Fruit fly (Drosophila melanogaster) whole organism, embryonic: Measurements from ENCODE around the gene CG10862.

Experiments used
- CG10147 ChIP-seq: fragments of 200-800 bp; sonication (Bioruptor generic); optimal IDR thresholded peaks from 2 replicates; lab custom pipeline; 2019; ENCODE audit warnings: missing biosample characterization, mild to moderate bottlenecking, missing genetic modification characterization, moderate library complexity
- CG10209 ChIP-seq: fragments of 200-800 bp; sonication (Bioruptor generic); optimal IDR thresholded peaks from 3 replicates; lab custom pipeline; 2017; ENCODE audit warnings: missing biosample characterization, mild to moderate bottlenecking, missing genetic modification characterization, missing genetic modification reagents
- CG10543 ChIP-seq: fragments of 200-800 bp; sonication (Bioruptor generic); optimal IDR thresholded peaks from 3 replicates; lab custom pipeline; 2017; ENCODE audit warnings: missing biosample characterization, mild to moderate bottlenecking, missing genetic modification characterization, moderate library complexity
- CG11247 ChIP-seq: fragments of 200-800 bp; sonication (Bioruptor generic); IDR thresholded peaks from 2 replicates; pipeline ENCODE4 v1.3.6; 2022; ENCODE audit warnings: missing biosample characterization, missing genetic modification characterization
- CG12236 ChIP-seq: fragments of 200-800 bp; sonication (Bioruptor generic); optimal IDR thresholded peaks from 2 replicates; lab custom pipeline; 2016; ENCODE audit warnings: missing biosample characterization, missing genetic modification characterization
- CG1233 ChIP-seq: fragments of 200-800 bp; sonication (Bioruptor generic); optimal IDR thresholded peaks from 4 replicates; lab custom pipeline; 2018; ENCODE audit warnings: missing biosample characterization, mild to moderate bottlenecking, missing genetic modification characterization
- CG13123 ChIP-seq: fragments of 200-800 bp; sonication (Bioruptor generic); optimal IDR thresholded peaks from 2 replicates; lab custom pipeline; 2016; ENCODE audit warnings: missing biosample characterization, missing genetic modification characterization
- CG14710 ChIP-seq: fragments of 200-800 bp; sonication (Bioruptor generic); optimal IDR thresholded peaks from 3 replicates; lab custom pipeline; 2019; ENCODE audit warnings: missing biosample characterization, mild to moderate bottlenecking, missing genetic modification characterization, moderate library complexity
- CG14860 ChIP-seq: fragments of 200-800 bp; sonication (Bioruptor generic); IDR thresholded peaks from 3 replicates; pipeline ENCODE4 v1.3.6; 2022; ENCODE audit warnings: missing biosample characterization, missing genetic modification characterization; ENCODE audit not compliant: partially characterized antibody
- CG15269 ChIP-seq: fragments of 200-800 bp; sonication (Bioruptor generic); optimal IDR thresholded peaks from 2 replicates; lab custom pipeline; 2018; ENCODE audit warnings: missing biosample characterization, mild to moderate bottlenecking, missing genetic modification characterization, moderate library complexity
- CG15696 ChIP-seq: fragments of 200-800 bp; sonication (Bioruptor generic); optimal IDR thresholded peaks from 2 replicates; lab custom pipeline; 2019; ENCODE audit warnings: missing biosample characterization, mild to moderate bottlenecking, missing genetic modification characterization, moderate library complexity
- CG1792 ChIP-seq: fragments of 200-800 bp; sonication (Bioruptor generic); optimal IDR thresholded peaks from 2 replicates; lab custom pipeline; 2016; ENCODE audit warnings: missing biosample characterization, missing genetic modification characterization
- CG3281 ChIP-seq: fragments of 200-800 bp; sonication (Bioruptor generic); optimal IDR thresholded peaks from 3 replicates; lab custom pipeline; 2017; ENCODE audit warnings: missing biosample characterization, mild to moderate bottlenecking, missing genetic modification characterization
- CG3407 ChIP-seq: fragments of 200-800 bp; sonication (Bioruptor generic); optimal IDR thresholded peaks from 2 replicates; lab custom pipeline; 2018; ENCODE audit warnings: missing biosample characterization, mild to moderate bottlenecking, missing genetic modification characterization
- CG43689 ChIP-seq: fragments of 200-800 bp; sonication (Bioruptor generic); IDR thresholded peaks from 2 replicates; pipeline ENCODE4 v1.3.6; 2022; ENCODE audit warnings: missing biosample characterization, missing genetic modification characterization
- CG4730 ChIP-seq: fragments of 200-800 bp; sonication (Bioruptor generic); IDR thresholded peaks from 2 replicates; pipeline ENCODE4 v1.3.6; 2022; ENCODE audit warnings: missing biosample characterization, missing genetic modification characterization
- CG6654 ChIP-seq: fragments of 200-800 bp; sonication (Bioruptor generic); optimal IDR thresholded peaks from 2 replicates; lab custom pipeline; 2017; ENCODE audit warnings: missing biosample characterization, mild to moderate bottlenecking, missing genetic modification characterization
- CG6765 ChIP-seq: fragments of 200-800 bp; sonication (Bioruptor generic); optimal IDR thresholded peaks from 3 replicates; lab custom pipeline; 2017; ENCODE audit warnings: missing biosample characterization, mild to moderate bottlenecking, missing genetic modification characterization
- CG6813 ChIP-seq: fragments of 200-800 bp; sonication (Bioruptor generic); optimal IDR thresholded peaks from 2 replicates; lab custom pipeline; 2017; ENCODE audit warnings: missing biosample characterization, missing genetic modification characterization, mild to moderate bottlenecking, moderate library complexity, missing genetic modification reagents
- CG7271 ChIP-seq: fragments of 200-800 bp; sonication (Bioruptor generic); optimal IDR thresholded peaks from 2 replicates; lab custom pipeline; 2018; ENCODE audit warnings: missing biosample characterization, mild to moderate bottlenecking, missing genetic modification characterization, moderate library complexity
- CG8281 ChIP-seq: fragments of 200-800 bp; sonication (Bioruptor generic); optimal IDR thresholded peaks from 2 replicates; lab custom pipeline; 2018; ENCODE audit warnings: missing biosample characterization, mild to moderate bottlenecking, missing genetic modification characterization, moderate library complexity
- CG8290 ChIP-seq, 3 experiments: fragments of 200-800 bp; sonication (Bioruptor generic); optimal IDR thresholded peaks; 2 replicates each; lab custom pipeline; 2016 to 2019; ENCODE audit warnings: missing biosample characterization in 3 of 3, missing genetic modification characterization in 3 of 3, mild to moderate bottlenecking in 2 of 3, moderate library complexity in 1 of 3
- CG8388 ChIP-seq: fragments of 200-800 bp; sonication (Bioruptor generic); optimal IDR thresholded peaks from 2 replicates; lab custom pipeline; 2019; ENCODE audit warnings: missing biosample characterization, mild to moderate bottlenecking, missing genetic modification characterization, moderate library complexity
- CHES-1-like ChIP-seq: fragments of 200-800 bp; sonication (Bioruptor generic); optimal IDR thresholded peaks from 2 replicates; lab custom pipeline; 2016; ENCODE audit warnings: missing biosample characterization, missing genetic modification characterization
- Dip3 ChIP-seq: fragments of 200-800 bp; sonication (Bioruptor generic); optimal IDR thresholded peaks from 3 replicates; lab custom pipeline; 2016; ENCODE audit warnings: missing biosample characterization, missing genetic modification characterization
- Fer3 ChIP-seq: fragments of 200-800 bp; sonication (Bioruptor generic); optimal IDR thresholded peaks from 2 replicates; lab custom pipeline; 2018; ENCODE audit warnings: missing biosample characterization, mild to moderate bottlenecking, missing genetic modification characterization, moderate library complexity
- H15 ChIP-seq: fragments of 200-800 bp; sonication (Bioruptor generic); IDR thresholded peaks from 3 replicates; pipeline ENCODE4 v1.3.6; 2022; ENCODE audit warnings: missing biosample characterization, missing genetic modification characterization
- Hand ChIP-seq: fragments of 200-800 bp; sonication (Bioruptor generic); optimal IDR thresholded peaks from 2 replicates; lab custom pipeline; 2017; ENCODE audit warnings: mild to moderate bottlenecking, missing biosample characterization, missing genetic modification reagents, missing genetic modification characterization
- MTF-1 ChIP-seq: fragments of 200-800 bp; sonication (Bioruptor generic); optimal IDR thresholded peaks from 2 replicates; lab custom pipeline; 2018; ENCODE audit warnings: missing biosample characterization, mild to moderate bottlenecking, missing genetic modification characterization, borderline replicate concordance
- NFAT ChIP-seq: fragments of 200-800 bp; sonication (Bioruptor generic); IDR thresholded peaks from 2 replicates; pipeline ENCODE4 v1.3.6; 2022; ENCODE audit warnings: missing biosample characterization, missing genetic modification characterization
- Oaz ChIP-seq: fragments of 200-800 bp; sonication (Bioruptor generic); IDR thresholded peaks from 2 replicates; pipeline ENCODE4 v1.3.6; 2022; ENCODE audit warnings: missing biosample characterization, missing genetic modification characterization
- Oli ChIP-seq: fragments of 200-800 bp; sonication (Bioruptor generic); optimal IDR thresholded peaks from 2 replicates; lab custom pipeline; 2018; ENCODE audit warnings: missing biosample characterization, mild to moderate bottlenecking, missing genetic modification characterization, moderate library complexity
- chn ChIP-seq: fragments of 200-800 bp; sonication (Bioruptor generic); optimal IDR thresholded peaks from 2 replicates; lab custom pipeline; 2016; ENCODE audit warnings: missing biosample characterization, missing genetic modification characterization
- crc ChIP-seq: fragments of 200-800 bp; sonication (Bioruptor generic); optimal IDR thresholded peaks from 2 replicates; lab custom pipeline; 2016; ENCODE audit warnings: missing biosample characterization, missing genetic modification characterization
- fd96Cb ChIP-seq: fragments of 200-800 bp; sonication (Bioruptor generic); optimal IDR thresholded peaks from 2 replicates; lab custom pipeline; 2018; ENCODE audit warnings: missing biosample characterization, mild to moderate bottlenecking, missing genetic modification characterization, moderate library complexity
- h ChIP-seq: fragments of >200 bp; optimal IDR thresholded peaks from 2 replicates; lab custom pipeline; 2017
- insv ChIP-seq, 2 experiments: fragments of 200-800 bp; sonication (Bioruptor generic); optimal IDR thresholded peaks; 3 replicates each; lab custom pipeline; 2016 to 2018; ENCODE audit warnings: missing biosample characterization in 2 of 2, missing genetic modification characterization in 2 of 2
- jing ChIP-seq: fragments of 200-800 bp; sonication (Bioruptor generic); optimal IDR thresholded peaks from 2 replicates; lab custom pipeline; 2018; ENCODE audit warnings: missing biosample characterization, mild to moderate bottlenecking, missing genetic modification characterization
- jumu ChIP-seq: fragments of 200-800 bp; sonication (Bioruptor generic); optimal IDR thresholded peaks from 3 replicates; lab custom pipeline; 2016; ENCODE audit warnings: missing biosample characterization, missing genetic modification characterization
- luna ChIP-seq: fragments of 200-800 bp; sonication (Bioruptor generic); optimal IDR thresholded peaks from 2 replicates; lab custom pipeline; 2016; ENCODE audit warnings: missing biosample characterization, missing genetic modification characterization
- mirr ChIP-seq: fragments of 200-800 bp; sonication (Bioruptor generic); optimal IDR thresholded peaks from 3 replicates; lab custom pipeline; 2018; ENCODE audit warnings: missing biosample characterization, mild to moderate bottlenecking, missing genetic modification characterization
- prd ChIP-seq, 3 experiments: fragments of >200 bp in 2 of 3; fragments of 200-800 bp in 1 of 3; sonication (Bioruptor generic) in 1 of 3; optimal IDR thresholded peaks in 2 of 3; IDR thresholded peaks in 1 of 3; 2 replicates in 2 of 3; 3 replicates in 1 of 3; pipeline versions ENCODE4 v1.3.6 to Lab custom; 2017 to 2022; ENCODE audit warnings: missing biosample characterization in 1 of 3, missing genetic modification characterization in 1 of 3
- ro ChIP-seq: fragments of 200-800 bp; sonication (Bioruptor generic); IDR thresholded peaks from 2 replicates; pipeline ENCODE4 v1.3.6; 2022; ENCODE audit warnings: missing biosample characterization, missing genetic modification characterization
- schlank ChIP-seq: fragments of 200-800 bp; sonication (Bioruptor generic); optimal IDR thresholded peaks from 2 replicates; lab custom pipeline; 2018; ENCODE audit warnings: missing biosample characterization, mild to moderate bottlenecking, missing genetic modification characterization
- slp2 ChIP-seq: fragments of 200-800 bp; sonication (Bioruptor generic); optimal IDR thresholded peaks from 2 replicates; lab custom pipeline; 2016; ENCODE audit warnings: missing biosample characterization, missing genetic modification characterization
- tll ChIP-seq, 2 experiments: fragments of 200-800 bp in 1 of 2; fragments of >200 bp in 1 of 2; sonication (Bioruptor generic) in 1 of 2; optimal IDR thresholded peaks; 2 replicates each; lab custom pipeline; 2017 to 2019; ENCODE audit warnings: missing biosample characterization in 2 of 2, missing genetic modification characterization in 2 of 2, mild to moderate bottlenecking in 1 of 2, moderate library complexity in 1 of 2
- trem ChIP-seq: fragments of 200-800 bp; optimal IDR thresholded peaks from 3 replicates; lab custom pipeline; 2019; ENCODE audit warnings: missing biosample characterization, mild to moderate bottlenecking, missing genetic modification characterization, moderate library complexity
- zen ChIP-seq: fragments of 200-800 bp; sonication (Bioruptor generic); optimal IDR thresholded peaks from 3 replicates; lab custom pipeline; 2018; ENCODE audit warnings: missing biosample characterization, mild to moderate bottlenecking, missing genetic modification characterization, moderate library complexity
- zf30C ChIP-seq: fragments of 200-800 bp; sonication (Bioruptor generic); optimal IDR thresholded peaks from 3 replicates; lab custom pipeline; 2018; ENCODE audit warnings: missing biosample characterization, mild to moderate bottlenecking, missing genetic modification characterization

Gene CG10862

DNA sequence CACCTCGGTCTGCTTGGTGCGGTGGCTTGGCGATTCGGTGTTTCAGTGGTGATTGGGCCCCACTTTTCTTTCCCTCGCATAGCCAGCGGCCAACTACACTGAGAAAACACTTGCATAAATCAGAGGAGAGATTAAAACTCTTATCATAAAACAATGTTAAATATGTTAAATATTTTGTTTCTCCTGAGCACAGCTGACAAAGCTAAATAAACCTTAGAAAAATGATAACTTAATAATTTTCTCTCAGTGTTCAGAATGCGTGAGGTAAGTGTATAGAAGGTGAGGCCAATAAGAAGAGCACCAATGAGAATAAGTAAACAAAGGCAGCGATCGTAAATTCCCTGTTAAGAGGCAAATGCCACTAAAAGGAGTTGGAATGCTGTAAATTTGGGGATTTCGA, 37.3 kb downstream of the CG10862 start (continued):
- TF ChIP-seq zf30C (GFP tag; lab: Kevin White, UChicago) (peak; percentile 82), CG10209 (GFP tag; lab: Kevin White, UChicago) (peak; percentile 77), CG6813 (GFP tag; lab: Kevin White, UChicago) (peak; percentile 65), CG8290 (GFP tag; optimal IDR thresholded peaks at IDR 0.05; lab: Kevin White, UChicago) (peak; percentile 72), CG8290 (tag; optimal IDR thresholded peaks at IDR 0.05; lab: Kevin White, UChicago) (peak; percentile 21 to 50), CG8281 (tag; lab: Kevin White, UChicago) (peak; percentile 41), Oli (tag; lab: Kevin White, UChicago) (peak; percentile 82), prd (optimal IDR thresholded peaks at IDR 0.05; lab: Kevin White, UChicago) (no peak), prd (GFP tag; IDR thresholded peaks at IDR 0.05; lab: Robert Waterston, UW) (peak; percentile 89), Hand (GFP tag; lab: Kevin White, UChicago) (no peak), CG11247 (GFP tag; lab: Robert Waterston, UW) (peak; percentile 33; the same call in 1 of the 2 replicates), NFAT (peak; percentile 51; the same call in 1 of the 2 replicates), CG15269 (peak; percentile 66), CG3281 (GFP tag; lab: Kevin White, UChicago) (peak; percentile 12), CG12236 (GFP tag; lab: Kevin White, UChicago) (peak; percentile 80), CG6654 (no peak), zen (tag; lab: Kevin White, UChicago) (peak; percentile 74), Fer3 (tag; lab: Kevin White, UChicago) (peak; percentile 48), CG13123 (GFP tag; lab: Kevin White, UChicago) (peak; percentile 28), tll (GFP tag; optimal IDR thresholded peaks at IDR 0.05; lab: Kevin White, UChicago) (no peak), fd96Cb (tag; lab: Kevin White, UChicago) (peak; percentile 78), jumu (peak; percentile 66), Dip3 (GFP tag; lab: Kevin White, UChicago) (peak; percentile 37), trem (tag; lab: Kevin White, UChicago) (peak; percentile 89), CG43689 (GFP tag; lab: Robert Waterston, UW) (no peak), CG14710 (peak; percentile 87), CG10543 (GFP tag; lab: Kevin White, UChicago) (no peak), H15 (GFP tag; lab: Robert Waterston, UW) (peak; percentile 80), CG3407 (GFP tag; lab: Kevin White, UChicago) (peak; percentile 78), CG1233 (GFP tag; lab: Kevin White, UChicago) (peak; percentile 73), CG10147 (GFP tag; lab: Kevin White, UChicago) (peak; percentile 24), crc (GFP tag; lab: Kevin White, UChicago) (peak; percentile 21), mirr (GFP tag; lab: Kevin White, UChicago) (no peak), CG8388 (GFP tag; lab: Kevin White, UChicago) (peak; percentile 86), h (lab: Kevin White, UChicago) (no peak), schlank (no peak), CHES-1-like (peak; percentile 52), jing (peak; percentile 69), chn (peak; percentile 88), CG1792 (peak; percentile 43), CG4730 (no peak), CG15696 (tag; lab: Kevin White, UChicago) (peak; percentile 86), CG6765 (GFP tag; lab: Kevin White, UChicago) (no peak), ro (GFP tag; lab: Robert Waterston, UW) (peak; percentile 45; the same call in 1 of the 2 replicates), luna (GFP tag; lab: Kevin White, UChicago) (no peak), CG14860 (GFP tag; lab: Robert Waterston, UW) (no peak), MTF-1 (GFP tag; lab: Kevin White, UChicago) (peak; percentile 42), CG7271 (tag; lab: Kevin White, UChicago) (peak; percentile 25), Oaz (GFP tag; lab: Robert Waterston, UW) (no peak), slp2 (GFP tag; lab: Kevin White, UChicago) (peak; percentile 65), insv (GFP tag; optimal IDR thresholded peaks at IDR 0.05; lab: Kevin White, UChicago) (no peak)
